Fruit fly (Drosophila melanogaster) whole organism, embryonic: Measurements from ENCODE around the gene CG15337.

Source experiments
- BEAF-32 ChIP-seq: fragments of 200-800 bp; sonication (Bioruptor generic); optimal IDR thresholded peaks from 3 replicates; lab custom pipeline; 2017; ENCODE audit warnings: missing biosample characterization, missing genetic modification characterization, mild to moderate bottlenecking, moderate library complexity, missing genetic modification reagents
- Bdp1 ChIP-seq: fragments of 200-800 bp; sonication (Bioruptor generic); optimal IDR thresholded peaks from 3 replicates; lab custom pipeline; 2016; ENCODE audit warnings: missing biosample characterization, missing genetic modification characterization
- CG10543 ChIP-seq: fragments of 200-800 bp; sonication (Bioruptor generic); optimal IDR thresholded peaks from 3 replicates; lab custom pipeline; 2017; ENCODE audit warnings: missing biosample characterization, mild to moderate bottlenecking, missing genetic modification characterization, moderate library complexity
- CG10979 ChIP-seq: fragments of 200-800 bp; sonication (Bioruptor generic); optimal IDR thresholded peaks from 2 replicates; lab custom pipeline; 2018; ENCODE audit warnings: missing biosample characterization, mild to moderate bottlenecking, missing genetic modification characterization, moderate library complexity
- CG11560 ChIP-seq: fragments of 200-800 bp; sonication (Bioruptor generic); IDR thresholded peaks from 3 replicates; pipeline ENCODE4 v1.3.6; 2022; ENCODE audit warnings: missing biosample characterization, missing genetic modification characterization
- CG12659 ChIP-seq: fragments of 200-800 bp; sonication (Bioruptor generic); optimal IDR thresholded peaks from 3 replicates; lab custom pipeline; 2017; ENCODE audit warnings: mild to moderate bottlenecking, missing biosample characterization, missing genetic modification reagents, missing genetic modification characterization
- CG13424 ChIP-seq: fragments of 200-800 bp; sonication (Bioruptor generic); optimal IDR thresholded peaks from 2 replicates; lab custom pipeline; 2019; ENCODE audit warnings: missing biosample characterization, mild to moderate bottlenecking, missing genetic modification characterization, moderate library complexity
- CG14014 ChIP-seq: fragments of 200-800 bp; sonication (Bioruptor generic); IDR thresholded peaks from 2 replicates; pipeline ENCODE4 v1.3.6; 2022; ENCODE audit warnings: missing biosample characterization, missing genetic modification characterization
- CG15479 ChIP-seq: fragments of 200-800 bp; sonication (Bioruptor generic); optimal IDR thresholded peaks from 3 replicates; lab custom pipeline; 2019; ENCODE audit warnings: missing biosample characterization, mild to moderate bottlenecking, missing genetic modification characterization, moderate library complexity
- CG15514 ChIP-seq: fragments of 200-800 bp; sonication (Bioruptor generic); optimal IDR thresholded peaks from 3 replicates; lab custom pipeline; 2017; ENCODE audit warnings: missing biosample characterization, missing genetic modification characterization, mild to moderate bottlenecking, moderate library complexity, missing genetic modification reagents
- CG1603 ChIP-seq: fragments of 200-800 bp; sonication (Bioruptor generic); optimal IDR thresholded peaks from 2 replicates; lab custom pipeline; 2019; ENCODE audit warnings: missing biosample characterization, mild to moderate bottlenecking, missing genetic modification characterization, moderate library complexity
- CG17186 ChIP-seq: fragments of 200-800 bp; sonication (Bioruptor generic); optimal IDR thresholded peaks from 3 replicates; lab custom pipeline; 2017; ENCODE audit warnings: missing biosample characterization, missing genetic modification reagents, missing genetic modification characterization
- CG17829 ChIP-seq: fragments of 200-800 bp; optimal IDR thresholded peaks from 2 replicates; lab custom pipeline; 2019; ENCODE audit warnings: missing biosample characterization, mild to moderate bottlenecking, missing genetic modification characterization, moderate library complexity
- CG2116 ChIP-seq: fragments of 200-800 bp; sonication (Bioruptor generic); optimal IDR thresholded peaks from 3 replicates; lab custom pipeline; 2018; ENCODE audit warnings: missing biosample characterization, mild to moderate bottlenecking, missing genetic modification characterization
- CG30403 ChIP-seq: fragments of 200-800 bp; sonication (Bioruptor generic); optimal IDR thresholded peaks from 3 replicates; lab custom pipeline; 2016; ENCODE audit warnings: missing biosample characterization, missing genetic modification characterization
- CG8388 ChIP-seq: fragments of 200-800 bp; sonication (Bioruptor generic); optimal IDR thresholded peaks from 2 replicates; lab custom pipeline; 2019; ENCODE audit warnings: missing biosample characterization, mild to moderate bottlenecking, missing genetic modification characterization, moderate library complexity
- CG9797 ChIP-seq: fragments of 200-800 bp; sonication (Bioruptor generic); optimal IDR thresholded peaks from 3 replicates; lab custom pipeline; 2018; ENCODE audit warnings: missing biosample characterization, mild to moderate bottlenecking, missing genetic modification characterization
- CG9932 ChIP-seq: fragments of 200-800 bp; sonication (Bioruptor generic); IDR thresholded peaks from 2 replicates; pipeline ENCODE4 v1.3.6; 2022; ENCODE audit warnings: missing biosample characterization, missing genetic modification characterization
- CoRest ChIP-seq: fragments of 200-800 bp; sonication (Bioruptor generic); optimal IDR thresholded peaks from 3 replicates; lab custom pipeline; 2018; ENCODE audit warnings: missing biosample characterization, mild to moderate bottlenecking, missing genetic modification characterization, moderate library complexity
- Dek ChIP-seq: fragments of 200-800 bp; sonication (Bioruptor generic); optimal IDR thresholded peaks from 3 replicates; lab custom pipeline; 2019; ENCODE audit warnings: missing biosample characterization, mild to moderate bottlenecking, missing genetic modification characterization, moderate library complexity
- Dip2 ChIP-seq: fragments of 200-800 bp; sonication (Bioruptor generic); IDR thresholded peaks from 2 replicates; pipeline ENCODE4 v1.3.6; 2022; ENCODE audit warnings: missing biosample characterization, missing genetic modification characterization
- Dll ChIP-seq: fragments of 200-800 bp; sonication (Bioruptor generic); IDR thresholded peaks from 4 replicates; pipeline ENCODE4 v1.3.6; 2022; ENCODE audit warnings: missing biosample characterization, missing genetic modification characterization; ENCODE audit not compliant: partially characterized antibody
- E2f2 ChIP-seq: fragments of 200-800 bp; sonication (Bioruptor generic); IDR thresholded peaks from 2 replicates; pipeline ENCODE4 v1.3.6; 2022; ENCODE audit warnings: missing biosample characterization, missing genetic modification characterization
- ERR ChIP-seq: fragments of 200-800 bp; sonication (Bioruptor generic); optimal IDR thresholded peaks from 2 replicates; lab custom pipeline; 2016; ENCODE audit warnings: missing biosample characterization, missing genetic modification characterization
- Fer1 ChIP-seq: fragments of 200-800 bp; sonication (Bioruptor generic); optimal IDR thresholded peaks from 2 replicates; lab custom pipeline; 2017; ENCODE audit warnings: missing biosample characterization, mild to moderate bottlenecking, missing genetic modification characterization
- Fer3 ChIP-seq: fragments of 200-800 bp; sonication (Bioruptor generic); optimal IDR thresholded peaks from 2 replicates; lab custom pipeline; 2018; ENCODE audit warnings: missing biosample characterization, mild to moderate bottlenecking, missing genetic modification characterization, moderate library complexity
- H15 ChIP-seq: fragments of 200-800 bp; sonication (Bioruptor generic); IDR thresholded peaks from 3 replicates; pipeline ENCODE4 v1.3.6; 2022; ENCODE audit warnings: missing biosample characterization, missing genetic modification characterization
- HLH4C ChIP-seq: fragments of 200-800 bp; sonication (Bioruptor generic); IDR thresholded peaks from 3 replicates; pipeline ENCODE4 v1.3.6; 2022; ENCODE audit warnings: missing biosample characterization, missing genetic modification characterization; ENCODE audit not compliant: partially characterized antibody
- Lhr ChIP-seq: fragments of 200-800 bp; sonication (Bioruptor generic); optimal IDR thresholded peaks from 3 replicates; lab custom pipeline; 2017; ENCODE audit warnings: mild to moderate bottlenecking, missing biosample characterization, missing genetic modification reagents, missing genetic modification characterization
- Lim3 ChIP-seq: fragments of 200-800 bp; sonication (Bioruptor generic); IDR thresholded peaks from 2 replicates; pipeline ENCODE4 v1.3.6; 2022; ENCODE audit warnings: missing biosample characterization, missing genetic modification characterization
- Med ChIP-seq: fragments of 200-800 bp; sonication (Bioruptor generic); peaks from one replicate; lab custom pipeline; 2016; ENCODE audit warnings: missing biosample characterization, missing genetic modification characterization, mild to moderate bottlenecking, inconsistent platforms, moderate library complexity
- NfI ChIP-seq: fragments of 200-800 bp; sonication (Bioruptor generic); optimal IDR thresholded peaks from 3 replicates; lab custom pipeline; 2018; ENCODE audit warnings: missing biosample characterization, mild to moderate bottlenecking, missing genetic modification characterization, moderate library complexity
- Rfx ChIP-seq: fragments of 200-800 bp; sonication (Bioruptor generic); IDR thresholded peaks from 2 replicates; pipeline ENCODE4 v1.3.6; 2022; ENCODE audit warnings: missing biosample characterization, missing genetic modification characterization
- Scr ChIP-seq: fragments of 200-800 bp; sonication (Bioruptor generic); IDR thresholded peaks from 2 replicates; pipeline ENCODE4 v1.3.6; 2022; ENCODE audit warnings: missing biosample characterization, missing genetic modification characterization; ENCODE audit not compliant: partially characterized antibody
- Tbp ChIP-seq: fragments of >200 bp; optimal IDR thresholded peaks from 2 replicates; lab custom pipeline; 2018; ENCODE audit warnings: missing biosample characterization, missing genetic modification characterization
- ato ChIP-seq: fragments of 200-800 bp; sonication (Bioruptor generic); IDR thresholded peaks from 2 replicates; pipeline ENCODE4 v1.3.6; 2022; ENCODE audit warnings: missing biosample characterization, missing genetic modification characterization; ENCODE audit not compliant: partially characterized antibody
- eve ChIP-seq, 2 experiments: fragments of >200 bp; optimal IDR thresholded peaks; 2 replicates each; lab custom pipeline; 2017; ENCODE audit warnings: missing biosample characterization in 2 of 2, missing genetic modification characterization in 2 of 2
- h ChIP-seq: fragments of >200 bp; optimal IDR thresholded peaks from 2 replicates; lab custom pipeline; 2017
- lola ChIP-seq, 3 experiments: fragments of >200 bp in 2 of 3; fragments of 200-800 bp in 1 of 3; sonication (Bioruptor generic) in 1 of 3; optimal IDR thresholded peaks; 2 replicates each; lab custom pipeline; 2017 to 2019; ENCODE audit warnings: missing biosample characterization in 3 of 3, missing genetic modification characterization in 3 of 3, mild to moderate bottlenecking in 1 of 3, moderate library complexity in 1 of 3
- lov ChIP-seq, 2 experiments: fragments of 200-800 bp in 1 of 2; fragments of >200 bp in 1 of 2; sonication (Bioruptor generic) in 1 of 2; IDR thresholded peaks in 1 of 2; optimal IDR thresholded peaks in 1 of 2; 2 replicates in 1 of 2; 3 replicates in 1 of 2; pipeline versions ENCODE4 v1.3.6 to Lab custom; 2017 to 2022; ENCODE audit warnings: missing biosample characterization in 1 of 2, missing genetic modification characterization in 1 of 2
- ranshi ChIP-seq: fragments of 200-800 bp; sonication (Bioruptor generic); IDR thresholded peaks from 2 replicates; pipeline ENCODE4 v1.3.6; 2022; ENCODE audit warnings: missing biosample characterization, missing genetic modification characterization
- repo ChIP-seq: fragments of 200-800 bp; sonication (Bioruptor generic); optimal IDR thresholded peaks from 2 replicates; lab custom pipeline; 2016; ENCODE audit warnings: missing biosample characterization, missing genetic modification characterization
- sim ChIP-seq: fragments of 200-800 bp; sonication (Bioruptor generic); IDR thresholded peaks from 2 replicates; pipeline ENCODE4 v1.3.6; 2022; ENCODE audit warnings: missing biosample characterization, missing genetic modification characterization
- tin ChIP-seq: fragments of 200-800 bp; sonication (Bioruptor generic); optimal IDR thresholded peaks from 3 replicates; lab custom pipeline; 2016; ENCODE audit warnings: missing biosample characterization, missing genetic modification characterization
- tna ChIP-seq: fragments of 200-800 bp; sonication (Bioruptor generic); IDR thresholded peaks from 2 replicates; pipeline ENCODE4 v1.3.6; 2022; ENCODE audit warnings: missing biosample characterization, missing genetic modification characterization; ENCODE audit not compliant: partially characterized antibody
- trem ChIP-seq: fragments of 200-800 bp; optimal IDR thresholded peaks from 3 replicates; lab custom pipeline; 2019; ENCODE audit warnings: missing biosample characterization, mild to moderate bottlenecking, missing genetic modification characterization, moderate library complexity
- unc-4 ChIP-seq: fragments of 200-800 bp; sonication (Bioruptor generic); IDR thresholded peaks from 2 replicates; pipeline ENCODE4 v1.3.6; 2022; ENCODE audit warnings: missing biosample characterization, missing genetic modification characterization; ENCODE audit not compliant: partially characterized antibody
- vfl ChIP-seq: fragments of 200-800 bp; sonication (Bioruptor generic); optimal IDR thresholded peaks from 2 replicates; lab custom pipeline; 2016; ENCODE audit warnings: missing biosample characterization, missing genetic modification characterization

The CG15337 gene

DNA sequence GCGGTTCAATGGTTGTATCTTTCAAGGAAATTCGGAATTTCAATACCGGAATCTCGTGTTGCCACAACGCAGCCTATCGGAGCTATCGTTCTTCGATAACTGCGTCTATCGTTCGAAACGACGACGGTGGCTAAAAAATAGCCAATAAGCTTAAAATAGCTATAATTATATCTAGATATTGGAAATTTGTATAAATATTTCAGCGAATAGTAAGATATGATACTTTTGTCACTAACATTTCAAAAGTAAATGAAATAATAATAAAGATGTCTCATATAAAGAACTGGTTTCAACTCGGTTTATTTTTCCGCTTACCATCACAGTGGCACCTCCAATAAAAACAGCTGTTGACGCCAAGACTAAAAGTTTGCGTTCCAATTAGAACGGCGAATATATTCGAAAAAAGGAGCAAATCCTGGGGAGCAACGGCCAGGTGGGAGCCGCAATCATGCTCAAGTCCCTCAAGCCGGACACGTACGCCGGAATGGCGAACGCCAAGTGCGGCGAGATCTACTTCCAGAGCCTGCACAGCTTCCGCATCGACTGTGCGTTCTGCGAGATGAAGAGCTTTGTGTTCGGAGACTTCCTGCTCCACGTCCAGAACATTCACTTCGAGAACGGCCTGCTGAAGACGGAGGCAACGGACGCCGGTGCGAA, 14.2 kb upstream of the CG15337 start, which contains the start of the genes alpha-PheRS and CG2129 (continued):
- no peak for TF ChIP-seq ranshi (GFP tag; lab: Robert Waterston, UW)
- TF ChIP-seq Fer1 (GFP tag; lab: Kevin White, UChicago): peak; percentile 54
- peak; percentile 18 for TF ChIP-seq NfI (GFP tag; lab: Kevin White, UChicago)
- no peak for TF ChIP-seq Scr (GFP tag; lab: Robert Waterston, UW)
- peak; percentile 11 for TF ChIP-seq CG1603 (tag; lab: Kevin White, UChicago)
- TF ChIP-seq tin: peak; percentile 29
- TF ChIP-seq ERR (GFP tag; lab: Kevin White, UChicago): no peak
- TF ChIP-seq Med: peak; percentile 69
- TF ChIP-seq Dek (tag; lab: Kevin White, UChicago): peak; percentile 3
- peak; percentile 29 for TF ChIP-seq CG17829
- peak; percentile 55 for TF ChIP-seq trem (tag; lab: Kevin White, UChicago)
- TF ChIP-seq eve (GFP tag; optimal IDR thresholded peaks at IDR 0.05; lab: Kevin White, UChicago): no peak
- TF ChIP-seq BEAF-32 (GFP tag; lab: Kevin White, UChicago): peak; percentile 47
- TF ChIP-seq CG10979: peak; percentile 7
- peak; percentile 46; the same call in 1 of the 2 replicates for TF ChIP-seq Rfx (GFP tag; lab: Robert Waterston, UW)
- TF ChIP-seq lov (optimal IDR thresholded peaks at IDR 0.05; lab: Kevin White, UChicago): no peak
- no peak for TF ChIP-seq lov (GFP tag; IDR thresholded peaks at IDR 0.05; lab: Robert Waterston, UW)
- no peak for TF ChIP-seq Lim3 (GFP tag; lab: Robert Waterston, UW)
- 0 out of 2 replicates have a peak, but pooled peaks have one; percentile 18 for TF ChIP-seq CG14014 (GFP tag; lab: Robert Waterston, UW)
- TF ChIP-seq unc-4: peak; percentile 54
- TF ChIP-seq CG9797: peak; percentile 17
- TF ChIP-seq Fer3 (tag; lab: Kevin White, UChicago): peak; percentile 43
- TF ChIP-seq CoRest (tag; lab: Kevin White, UChicago): peak; percentile 44
- TF ChIP-seq E2f2: peak; percentile 24; the same call in 1 of the 2 replicates
- TF ChIP-seq CG8388 (GFP tag; lab: Kevin White, UChicago): peak; percentile 9
- peak; percentile 13 for TF ChIP-seq CG12659 (GFP tag; lab: Kevin White, UChicago)
- TF ChIP-seq CG9932: peak; percentile 44; the same call in 1 of the 2 replicates
- TF ChIP-seq ato (GFP tag; lab: Robert Waterston, UW): no peak
- no peak for TF ChIP-seq tna
- TF ChIP-seq Dip2 (GFP tag; lab: Robert Waterston, UW): no peak
- peak; percentile 38 for TF ChIP-seq CG17186 (GFP tag; lab: Kevin White, UChicago)
- TF ChIP-seq HLH4C (GFP tag; lab: Robert Waterston, UW): peak; percentile 53
- TF ChIP-seq vfl (GFP tag; lab: Kevin White, UChicago): no peak
- TF ChIP-seq lola (GFP tag; optimal IDR thresholded peaks at IDR 0.05; lab: Kevin White, UChicago): peak in 1 of 3 experiments; percentile 33
- TF ChIP-seq CG15514 (GFP tag; lab: Kevin White, UChicago): peak; percentile 96
- no peak for TF ChIP-seq Tbp
- no peak for TF ChIP-seq repo (GFP tag; lab: Kevin White, UChicago)
- TF ChIP-seq Dll: peak; percentile 62; the same call in 2 of the 4 replicates
- TF ChIP-seq H15 (GFP tag; lab: Robert Waterston, UW): no peak
- TF ChIP-seq CG10543 (GFP tag; lab: Kevin White, UChicago): no peak
- TF ChIP-seq CG13424: peak; percentile 60
- no peak for TF ChIP-seq CG15479 (GFP tag; lab: Kevin White, UChicago)
- peak; percentile 1 for TF ChIP-seq Bdp1 (GFP tag; lab: Kevin White, UChicago)
- no peak for TF ChIP-seq sim (GFP tag; lab: Robert Waterston, UW)
- no peak for TF ChIP-seq h
- TF ChIP-seq CG30403 (GFP tag; lab: Kevin White, UChicago): peak; percentile 36
- TF ChIP-seq Lhr (GFP tag; lab: Kevin White, UChicago): no peak
- TF ChIP-seq CG11560 (tag; lab: Robert Waterston, UW): no peak
- peak; percentile 60 for TF ChIP-seq CG2116 (GFP tag; lab: Kevin White, UChicago)
